Worm (Caenorhabditis elegans) whole organism, young adult: ENCODE results near the gene mob-2.

Source experiments
- C17E4.6 ChIP-seq: fragments of 200-800 bp; sonication (Bioruptor generic); IDR thresholded peaks from 2 replicates; pipeline ENCODE4 v1.3.6; 2022; ENCODE audit warnings: missing genetic modification reagents, missing genetic modification characterization, missing compliant biosample characterization
- D2030.7 ChIP-seq: fragments of 200-800 bp; sonication (Bioruptor generic); IDR thresholded peaks from 2 replicates; pipeline ENCODE4 v1.3.6; 2022; ENCODE audit warnings: missing genetic modification reagents, missing genetic modification characterization, missing compliant biosample characterization
- F10E7.11 ChIP-seq: sonication (generic microtip); optimal IDR thresholded peaks from 2 replicates; lab custom pipeline; 2017; ENCODE audit warnings: mild to moderate bottlenecking, missing genetic modification characterization, moderate library complexity, missing compliant biosample characterization
- F37B4.10 ChIP-seq: fragments of 200-800 bp; sonication (Bioruptor generic); IDR thresholded peaks from 2 replicates; pipeline ENCODE4 v1.3.6; 2022; ENCODE audit warnings: missing genetic modification characterization, missing compliant biosample characterization
- K12H6.12 ChIP-seq: fragments of 200-800 bp; sonication (Bioruptor generic); optimal IDR thresholded peaks from 2 replicates; lab custom pipeline; 2018; ENCODE audit warnings: mild to moderate bottlenecking, missing genetic modification characterization, missing compliant biosample characterization
- Y53G8AR.9 ChIP-seq: fragments of 200-800 bp; sonication (Bioruptor generic); conservative IDR thresholded peaks from 2 replicates; pipeline ENCODE4 v1.3.6; 2022; ENCODE audit warnings: missing genetic modification reagents, missing genetic modification characterization, missing compliant biosample characterization
- atf-7 ChIP-seq: sonication (generic microtip); optimal IDR thresholded peaks from 2 replicates; lab custom pipeline; 2017; ENCODE audit warnings: mild to moderate bottlenecking, missing genetic modification characterization, missing compliant biosample characterization
- bed-1 ChIP-seq: fragments of 200-800 bp; sonication (Bioruptor generic); IDR thresholded peaks from 2 replicates; pipeline ENCODE4 v1.3.6; 2022; ENCODE audit warnings: missing genetic modification reagents, missing genetic modification characterization, missing compliant biosample characterization
- ccch-3 ChIP-seq: fragments of 200-800 bp; sonication (Bioruptor generic); optimal IDR thresholded peaks from 2 replicates; lab custom pipeline; 2018; ENCODE audit warnings: mild to moderate bottlenecking, missing genetic modification characterization, missing compliant biosample characterization
- cebp-1 ChIP-seq, 2 experiments: fragments of 200-800 bp in 1 of 2; sonication (Bioruptor generic) in 1 of 2; sonication (generic microtip) in 1 of 2; IDR thresholded peaks in 1 of 2; optimal IDR thresholded peaks in 1 of 2; 2 replicates each; pipeline versions ENCODE4 v1.3.6 to Lab custom; 2017 to 2022; ENCODE audit warnings: missing compliant biosample characterization in 2 of 2, missing genetic modification characterization in 2 of 2, mild to moderate bottlenecking in 1 of 2, missing genetic modification reagents in 1 of 2, moderate library complexity in 1 of 2
- ceh-27 ChIP-seq: fragments of 200-800 bp; sonication (Bioruptor generic); optimal IDR thresholded peaks from 2 replicates; lab custom pipeline; 2018; ENCODE audit warnings: mild to moderate bottlenecking, missing genetic modification characterization, moderate library complexity, missing compliant biosample characterization
- ceh-40 ChIP-seq: fragments of 200-800 bp; sonication (Bioruptor generic); IDR thresholded peaks from 2 replicates; pipeline ENCODE4 v1.3.6; 2022; ENCODE audit warnings: missing genetic modification characterization, missing compliant biosample characterization
- ceh-58 ChIP-seq: fragments of 200-800 bp; sonication (Bioruptor generic); IDR thresholded peaks from 2 replicates; pipeline ENCODE4 v1.3.6; 2022; ENCODE audit warnings: missing genetic modification characterization, missing compliant biosample characterization
- ceh-79 ChIP-seq: sonication (generic microtip); optimal IDR thresholded peaks from 2 replicates; lab custom pipeline; 2017; ENCODE audit warnings: mild to moderate bottlenecking, missing genetic modification characterization, missing compliant biosample characterization
- efl-1 ChIP-seq: fragments of 150-350 bp; optimal IDR thresholded peaks from 2 replicates; lab custom pipeline; 2014; ENCODE audit warnings: missing biosample characterization, missing genetic modification reagents, missing genetic modification characterization
- egl-18 ChIP-seq: fragments of 200-800 bp; sonication (Bioruptor generic); IDR thresholded peaks from 2 replicates; pipeline ENCODE4 v1.3.6; 2022; ENCODE audit warnings: missing genetic modification reagents, missing genetic modification characterization, missing compliant biosample characterization
- ets-4 ChIP-seq: fragments of 200-800 bp; sonication (Bioruptor generic); optimal IDR thresholded peaks from 2 replicates; lab custom pipeline; 2018; ENCODE audit warnings: mild to moderate bottlenecking, missing genetic modification characterization, missing compliant biosample characterization
- fkh-3 ChIP-seq: sonication (generic microtip); optimal IDR thresholded peaks from 2 replicates; lab custom pipeline; 2016; ENCODE audit warnings: mild to moderate bottlenecking, missing genetic modification characterization, missing compliant biosample characterization
- him-1 ChIP-seq: sonication (generic microtip); optimal IDR thresholded peaks from 2 replicates; lab custom pipeline; 2016; ENCODE audit warnings: missing genotype, missing genetic modification reagents, missing genetic modification characterization, missing compliant biosample characterization
- hmg-1.2 ChIP-seq: fragments of 200-800 bp; sonication (Bioruptor generic); IDR thresholded peaks from 2 replicates; pipeline ENCODE4 v1.3.6; 2022; ENCODE audit warnings: missing genetic modification reagents, missing genetic modification characterization, missing compliant biosample characterization
- let-526 ChIP-seq: fragments of 200-800 bp; sonication (Bioruptor generic); IDR thresholded peaks from 2 replicates; pipeline ENCODE4 v1.3.6; 2022; ENCODE audit warnings: missing genetic modification reagents, missing genetic modification characterization, missing compliant biosample characterization
- lin-26 ChIP-seq: fragments of 200-800 bp; sonication (Bioruptor generic); IDR thresholded peaks from 2 replicates; pipeline ENCODE4 v1.3.6; 2022; ENCODE audit warnings: missing genetic modification reagents, missing genetic modification characterization, missing compliant biosample characterization
- lin-40 ChIP-seq: sonication (generic microtip); optimal IDR thresholded peaks from 2 replicates; lab custom pipeline; 2016; ENCODE audit warnings: missing genetic modification characterization, mild to moderate bottlenecking, missing compliant biosample characterization, missing genotype, missing genetic modification reagents
- lir-1 ChIP-seq: fragments of 200-800 bp; sonication (Bioruptor generic); conservative IDR thresholded peaks from 2 replicates; pipeline ENCODE4 v1.3.6; 2022; ENCODE audit warnings: missing genetic modification reagents, missing genetic modification characterization, missing compliant biosample characterization
- lsl-1 ChIP-seq: fragments of 200-800 bp; sonication (Bioruptor generic); optimal IDR thresholded peaks from 2 replicates; lab custom pipeline; 2018; ENCODE audit warnings: mild to moderate bottlenecking, missing genetic modification characterization, moderate library complexity, missing compliant biosample characterization
- madf-10 ChIP-seq: sonication (generic microtip); optimal IDR thresholded peaks from 2 replicates; lab custom pipeline; 2016; ENCODE audit warnings: mild to moderate bottlenecking, missing genetic modification characterization, missing compliant biosample characterization
- madf-3 ChIP-seq: fragments of 200-800 bp; sonication (Bioruptor generic); IDR thresholded peaks from 2 replicates; pipeline ENCODE4 v1.3.6; 2022; ENCODE audit warnings: missing genetic modification reagents, missing genetic modification characterization, missing compliant biosample characterization
- madf-8 ChIP-seq: fragments of 200-800 bp; sonication (Bioruptor generic); conservative IDR thresholded peaks from 2 replicates; pipeline ENCODE4 v1.3.6; 2022; ENCODE audit warnings: missing genetic modification reagents, missing genetic modification characterization, missing compliant biosample characterization
- nhr-27 ChIP-seq: fragments of 200-800 bp; sonication (Bioruptor generic); optimal IDR thresholded peaks from 2 replicates; lab custom pipeline; 2018; ENCODE audit warnings: mild to moderate bottlenecking, missing genetic modification characterization, moderate library complexity, missing compliant biosample characterization
- nhr-80 ChIP-seq: sonication (generic microtip); optimal IDR thresholded peaks from 2 replicates; lab custom pipeline; 2016; ENCODE audit warnings: missing genetic modification characterization, missing compliant biosample characterization
- pha-4 ChIP-seq: fragments of 150-350 bp; sonication (generic microtip); optimal IDR thresholded peaks from 2 replicates; lab custom pipeline; 2014; ENCODE audit warnings: missing biosample characterization, missing genetic modification reagents, missing genetic modification characterization
- repo-1 ChIP-seq: sonication (generic microtip); optimal IDR thresholded peaks from 2 replicates; lab custom pipeline; 2017; ENCODE audit warnings: mild to moderate bottlenecking, missing genetic modification characterization, missing compliant biosample characterization
- snpc-3.4 ChIP-seq: sonication (generic microtip); optimal IDR thresholded peaks from 2 replicates; lab custom pipeline; 2017; ENCODE audit warnings: missing genetic modification characterization, mild to moderate bottlenecking, missing compliant biosample characterization, antibody characterized with exemption, moderate library complexity, missing genotype, missing genetic modification reagents
- somi-1 ChIP-seq: fragments of 200-800 bp; sonication (Bioruptor generic); optimal IDR thresholded peaks from 2 replicates; lab custom pipeline; 2018; ENCODE audit warnings: mild to moderate bottlenecking, missing genetic modification characterization, missing compliant biosample characterization
- xnd-1 ChIP-seq: sonication (generic microtip); optimal IDR thresholded peaks from 2 replicates; lab custom pipeline; 2016; ENCODE audit warnings: missing genotype, missing genetic modification reagents, missing genetic modification characterization, missing compliant biosample characterization
- zim-3 ChIP-seq: sonication (generic microtip); optimal IDR thresholded peaks from 2 replicates; lab custom pipeline; 2017; ENCODE audit warnings: mild to moderate bottlenecking, missing genetic modification characterization, moderate library complexity, missing compliant biosample characterization
- ztf-22 ChIP-seq: fragments of 200-800 bp; sonication (Bioruptor generic); optimal IDR thresholded peaks from 2 replicates; lab custom pipeline; 2018; ENCODE audit warnings: mild to moderate bottlenecking, missing genetic modification characterization, moderate library complexity, missing compliant biosample characterization
- ztf-3 ChIP-seq: fragments of 200-800 bp; sonication (Bioruptor generic); optimal IDR thresholded peaks from 2 replicates; lab custom pipeline; 2018; ENCODE audit warnings: mild to moderate bottlenecking, missing genetic modification characterization, missing compliant biosample characterization

Gene mob-2

DNA sequence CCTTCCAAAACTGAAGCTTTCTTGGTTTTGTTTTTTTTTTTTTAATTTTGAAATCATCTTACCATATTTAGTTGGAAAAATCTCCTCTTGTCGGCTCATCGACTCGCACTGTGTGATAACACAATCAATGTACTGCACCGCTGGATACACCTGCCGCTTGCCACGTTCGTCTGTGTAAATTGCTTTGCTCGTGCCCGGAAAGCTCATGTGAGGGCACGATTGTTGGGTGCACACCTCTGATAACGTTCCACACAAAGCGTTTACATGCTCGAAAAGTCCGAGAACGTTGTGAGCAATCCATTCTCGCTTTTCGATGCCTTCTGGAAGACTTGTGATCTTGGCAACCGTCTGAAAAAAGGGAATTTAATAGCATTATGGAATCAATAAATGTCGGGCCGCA lies 15.4 kb downstream of the mob-2 start:
- TF ChIP-seq let-526 (GFP tag; lab: Robert Waterston, UW) (0 out of 2 replicates have a peak, but pooled peaks have one; percentile 56), pha-4 (tag; lab: Kevin White, UChicago) (no peak), cebp-1 (GFP tag; IDR thresholded peaks at IDR 0.05; lab: Robert Waterston, UW) (no peak), cebp-1 (tag; optimal IDR thresholded peaks at IDR 0.05; lab: Kevin White, UChicago) (peak; percentile 22), nhr-80 (tag; lab: Kevin White, UChicago) (peak; percentile 29)

ce11 chrX:13147105-13147504 lies 22.8 kb downstream of the mob-2 start:
- TF ChIP-seq zim-3 (tag; lab: Kevin White, UChicago), result no peak
- no peak for TF ChIP-seq ztf-3 (GFP tag; lab: Kevin White, UChicago)
- TF ChIP-seq cebp-1 (GFP tag; IDR thresholded peaks at IDR 0.05; lab: Robert Waterston, UW), result no peak
- TF ChIP-seq cebp-1 (tag; optimal IDR thresholded peaks at IDR 0.05; lab: Kevin White, UChicago), result peak; percentile 11
- TF ChIP-seq bed-1 (GFP tag; lab: Robert Waterston, UW), result no peak
- peak; percentile 37 for TF ChIP-seq somi-1 (GFP tag; lab: Kevin White, UChicago)
- TF ChIP-seq ceh-27 (GFP tag; lab: Kevin White, UChicago), result peak; percentile 56
- TF ChIP-seq lin-26, result peak; percentile 52; the same call in 1 of the 2 replicates
- TF ChIP-seq madf-8 (GFP tag; lab: Robert Waterston, UW), result no peak
- no peak for TF ChIP-seq ceh-58 (GFP tag; lab: Robert Waterston, UW)
- TF ChIP-seq K12H6.12 (tag; lab: Kevin White, UChicago), result peak; percentile 70
- no peak for TF ChIP-seq him-1

- no peak for TF ChIP-seq efl-1 (GFP tag; lab: Kevin White, UChicago)
- no peak for TF ChIP-seq egl-18 (GFP tag; lab: Robert Waterston, UW)
- 0 out of 2 replicates have a peak, but pooled peaks have one; percentile 18 for TF ChIP-seq madf-3 (GFP tag; lab: Robert Waterston, UW)
These were observed 23.6 kb downstream of the mob-2 start for ce11 chrX:13145988-13146873.

- no peak for TF ChIP-seq snpc-3.4 (tag; lab: Kevin White, UChicago)
- TF ChIP-seq ztf-22, result peak; percentile 50
- peak; percentile 97 for TF ChIP-seq lin-40 (tag; lab: Kevin White, UChicago)
- peak; percentile 89 for TF ChIP-seq hmg-1.2 (GFP tag; lab: Robert Waterston, UW)
- TF ChIP-seq madf-8 (GFP tag; lab: Robert Waterston, UW), result no peak
- no peak for TF ChIP-seq ccch-3 (GFP tag; lab: Kevin White, UChicago)
- peak; percentile 94 for TF ChIP-seq atf-7 (tag; lab: Kevin White, UChicago)
- peak; percentile 24; the same call in 1 of the 2 replicates for TF ChIP-seq C17E4.6 (GFP tag; lab: Robert Waterston, UW)
- peak; percentile 77 for TF ChIP-seq nhr-27 (tag; lab: Kevin White, UChicago)
- TF ChIP-seq lir-1 (GFP tag; lab: Robert Waterston, UW), result peak; percentile 96
- TF ChIP-seq ceh-40, result 0 out of 2 replicates have a peak, but pooled peaks have one; percentile 58
- TF ChIP-seq madf-10 (tag; lab: Kevin White, UChicago), result peak; percentile 82
- no peak for TF ChIP-seq F37B4.10 (GFP tag; lab: Robert Waterston, UW)
- no peak for TF ChIP-seq him-1
- no peak for TF ChIP-seq ceh-79
- TF ChIP-seq bed-1 (GFP tag; lab: Robert Waterston, UW), result no peak
- peak; percentile 75 for TF ChIP-seq Y53G8AR.9 (GFP tag; lab: Robert Waterston, UW)
- peak; percentile 94 for TF ChIP-seq nhr-80 (tag; lab: Kevin White, UChicago)
- TF ChIP-seq lsl-1 (GFP tag; lab: Kevin White, UChicago), result no peak
- TF ChIP-seq xnd-1 (tag; lab: Kevin White, UChicago), result no peak
- peak; percentile 95 for TF ChIP-seq ets-4
- TF ChIP-seq ceh-27 (GFP tag; lab: Kevin White, UChicago), result peak; percentile 94
- no peak for TF ChIP-seq D2030.7
- TF ChIP-seq K12H6.12 (tag; lab: Kevin White, UChicago), result peak; percentile 93
- TF ChIP-seq repo-1, result peak; percentile 61
- TF ChIP-seq fkh-3, result no peak
- TF ChIP-seq F10E7.11 (tag; lab: Kevin White, UChicago), result peak; percentile 43
- peak; percentile 76 for TF ChIP-seq lin-26
These were observed 24.8 kb downstream of the mob-2 start for ce11 chrX:13144975-13145618.
